Worm (Caenorhabditis elegans): ENCODE data around the gene ttr-41.
A peak's percentile ranks its signal among the peaks of the same experiment; 100 is the strongest.

DNA sequence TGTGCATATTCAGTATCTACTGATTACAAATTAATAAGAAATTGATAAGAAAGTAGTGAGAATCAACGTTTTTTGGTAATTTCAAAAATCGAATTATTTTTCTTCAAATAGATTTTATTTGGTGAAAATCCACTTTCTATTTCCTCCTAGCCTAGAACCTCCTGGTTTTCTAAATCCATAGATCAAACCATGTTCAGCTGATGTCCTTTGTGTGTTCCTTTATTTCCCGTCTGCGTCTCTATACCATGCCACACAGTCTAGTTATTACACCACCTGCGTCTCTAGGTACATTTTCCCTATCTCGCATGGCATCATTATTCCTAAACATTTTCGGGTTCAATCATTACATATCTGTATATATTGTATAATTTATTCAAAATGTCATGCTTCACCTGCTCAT is 34.5 kb downstream of the ttr-41 start, which contains the start of gene F10G7.5:
- TF ChIP-seq ceh-16 (tag; optimal IDR thresholded peaks at IDR 0.05) (no peak), unc-39 (tag; optimal IDR thresholded peaks at IDR 0.05) (no peak), unc-62 (GFP tag; optimal IDR thresholded peaks at IDR 0.05) (no peak), fos-1 (tag; optimal IDR thresholded peaks at IDR 0.05) (peak; percentile 49), lsy-2 (tag; optimal IDR thresholded peaks at IDR 0.05) (peak in 1 of 2 experiments; percentile 60), mdl-1 (tag; optimal IDR thresholded peaks at IDR 0.05) (peak in 1 of 2 experiments; percentile 8), skn-1 (tag; optimal IDR thresholded peaks at IDR 0.05) (no peak), nhr-237 (tag; optimal IDR thresholded peaks at IDR 0.05) (no peak), ama-1 (optimal IDR thresholded peaks at IDR 0.05) (no peak), nhr-25 (tag; optimal IDR thresholded peaks at IDR 0.05) (no peak), aly-2 (tag; optimal IDR thresholded peaks at IDR 0.05) (no peak), nhr-77 (tag; optimal IDR thresholded peaks at IDR 0.05) (no peak), snpc-4 (tag; optimal IDR thresholded peaks at IDR 0.05) (no peak)
